Worm (Caenorhabditis elegans): ENCODE data around the gene D1086.17.

DNA sequence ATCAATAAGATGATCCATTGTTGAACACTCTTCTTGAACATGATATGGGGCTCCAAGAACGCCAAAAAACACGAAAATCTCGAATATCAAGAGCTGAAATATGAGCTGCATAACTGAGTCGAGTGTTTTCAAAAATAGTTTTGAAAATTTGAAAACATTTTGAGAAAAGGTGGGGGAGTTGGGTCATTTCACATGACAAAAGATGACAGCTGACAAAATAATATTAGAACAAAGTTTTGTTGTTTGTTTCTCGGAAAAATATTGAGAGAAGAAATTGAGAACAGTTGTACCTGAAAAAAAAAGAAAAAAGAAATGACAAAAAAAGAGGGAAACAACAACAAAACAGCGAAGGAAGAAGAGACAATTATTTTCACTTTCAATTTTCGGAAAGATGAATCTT is 30.9 kb downstream of the D1086.17 start, which contains the start of the genes D1086.2 and D1086.1:
- TF ChIP-seq lsy-27 (tag; optimal IDR thresholded peaks at IDR 0.05; ENCODE audit: borderline replicate concordance, insufficient read depth) (no peak), lag-1 (GFP tag; IDR thresholded peaks at IDR 0.05) (no peak), hrde-1 (tag; optimal IDR thresholded peaks at IDR 0.05; ENCODE audit: borderline replicate concordance) (no peak), zfh-2 (GFP tag; conservative IDR thresholded peaks at IDR 0.05) (no peak), ama-1 (optimal IDR thresholded peaks at IDR 0.05) (no peak), ama-1 (GFP tag; optimal IDR thresholded peaks at IDR 0.05) (no peak), Y67H2A.10 (GFP tag; conservative IDR thresholded peaks at IDR 0.05) (no peak), F57C9.4 (tag; optimal IDR thresholded peaks at IDR 0.05) (no peak), snpc-3.4 (tag; optimal IDR thresholded peaks at IDR 0.05) (no peak), pha-4 (tag; optimal IDR thresholded peaks at IDR 0.05) (no peak), ztf-3 (GFP tag; optimal IDR thresholded peaks at IDR 0.05) (no peak), lsl-1 (GFP tag; optimal IDR thresholded peaks at IDR 0.05) (no peak)
